Worm (Caenorhabditis elegans) whole organism, young adult: ENCODE data around the gene C35B1.8.
A peak's percentile ranks its signal among the peaks of the same experiment; 100 is the strongest.

Source experiments
- B0019.2 ChIP-seq: fragments of 200-800 bp; sonication (Bioruptor generic); conservative IDR thresholded peaks from 2 replicates; pipeline ENCODE4 v1.3.6; 2022; ENCODE audit warnings: missing genetic modification reagents, missing genetic modification characterization, missing compliant biosample characterization
- D2030.7 ChIP-seq: fragments of 200-800 bp; sonication (Bioruptor generic); IDR thresholded peaks from 2 replicates; pipeline ENCODE4 v1.3.6; 2022; ENCODE audit warnings: missing genetic modification reagents, missing genetic modification characterization, missing compliant biosample characterization
- F33H1.4 ChIP-seq: fragments of 200-800 bp; sonication (Bioruptor generic); IDR thresholded peaks from 2 replicates; pipeline ENCODE4 v1.3.6; 2022; ENCODE audit warnings: missing genetic modification reagents, missing genetic modification characterization, missing compliant biosample characterization
- K11D2.4 ChIP-seq: fragments of 200-800 bp; sonication (Bioruptor generic); IDR thresholded peaks from 2 replicates; pipeline ENCODE4 v1.3.6; 2022; ENCODE audit warnings: missing genetic modification reagents, missing genetic modification characterization, missing compliant biosample characterization
- Y53G8AR.9 ChIP-seq: fragments of 200-800 bp; sonication (Bioruptor generic); conservative IDR thresholded peaks from 2 replicates; pipeline ENCODE4 v1.3.6; 2022; ENCODE audit warnings: missing genetic modification reagents, missing genetic modification characterization, missing compliant biosample characterization
- Y56A3A.18 ChIP-seq: fragments of 200-800 bp; sonication (Bioruptor generic); IDR thresholded peaks from 2 replicates; pipeline ENCODE4 v1.3.6; 2022; ENCODE audit warnings: missing genetic modification reagents, missing genetic modification characterization, missing compliant biosample characterization
- Y67H2A.10 ChIP-seq: fragments of 200-800 bp; sonication (Bioruptor generic); conservative IDR thresholded peaks from 2 replicates; pipeline ENCODE4 v1.3.6; 2022; ENCODE audit warnings: missing genetic modification reagents, missing genetic modification characterization, missing compliant biosample characterization
- Y95B8A.8 ChIP-seq: fragments of 200-800 bp; sonication (Bioruptor generic); IDR thresholded peaks from 2 replicates; pipeline ENCODE4 v1.3.6; 2022; ENCODE audit warnings: missing genetic modification reagents, missing genetic modification characterization, missing compliant biosample characterization
- akir-1 ChIP-seq: fragments of 200-800 bp; sonication (Bioruptor generic); optimal IDR thresholded peaks from 2 replicates; lab custom pipeline; 2018; ENCODE audit warnings: mild to moderate bottlenecking, missing genetic modification characterization, moderate library complexity, missing compliant biosample characterization
- aptf-3 ChIP-seq: fragments of 200-800 bp; sonication (Bioruptor generic); IDR thresholded peaks from 2 replicates; pipeline ENCODE4 v1.3.6; 2022; ENCODE audit warnings: missing genetic modification characterization, missing compliant biosample characterization
- atf-7 ChIP-seq: sonication (generic microtip); optimal IDR thresholded peaks from 2 replicates; lab custom pipeline; 2017; ENCODE audit warnings: mild to moderate bottlenecking, missing genetic modification characterization, missing compliant biosample characterization
- athp-1 ChIP-seq: sonication (generic microtip); optimal IDR thresholded peaks from 2 replicates; lab custom pipeline; 2017; ENCODE audit warnings: mild to moderate bottlenecking, missing genetic modification characterization, missing compliant biosample characterization
- attf-3 ChIP-seq: fragments of 200-800 bp; sonication (Bioruptor generic); conservative IDR thresholded peaks from 2 replicates; pipeline ENCODE4 v1.3.6; 2022; ENCODE audit warnings: missing genetic modification reagents, missing genetic modification characterization, missing compliant biosample characterization
- attf-5 ChIP-seq: fragments of 200-800 bp; sonication (Bioruptor generic); optimal IDR thresholded peaks from 2 replicates; lab custom pipeline; 2018; ENCODE audit warnings: mild to moderate bottlenecking, missing genetic modification characterization, missing compliant biosample characterization
- bed-1 ChIP-seq: fragments of 200-800 bp; sonication (Bioruptor generic); IDR thresholded peaks from 2 replicates; pipeline ENCODE4 v1.3.6; 2022; ENCODE audit warnings: missing genetic modification reagents, missing genetic modification characterization, missing compliant biosample characterization
- cebp-1 ChIP-seq, 2 experiments: fragments of 200-800 bp in 1 of 2; sonication (Bioruptor generic) in 1 of 2; sonication (generic microtip) in 1 of 2; IDR thresholded peaks in 1 of 2; optimal IDR thresholded peaks in 1 of 2; 2 replicates each; pipeline versions ENCODE4 v1.3.6 to Lab custom; 2017 to 2022; ENCODE audit warnings: missing compliant biosample characterization in 2 of 2, missing genetic modification characterization in 2 of 2, mild to moderate bottlenecking in 1 of 2, missing genetic modification reagents in 1 of 2, moderate library complexity in 1 of 2
- cebp-2 ChIP-seq: fragments of 200-800 bp; sonication (Bioruptor generic); IDR thresholded peaks from 2 replicates; pipeline ENCODE4 v1.3.6; 2022; ENCODE audit warnings: missing genetic modification characterization, missing compliant biosample characterization
- ceh-27 ChIP-seq: fragments of 200-800 bp; sonication (Bioruptor generic); optimal IDR thresholded peaks from 2 replicates; lab custom pipeline; 2018; ENCODE audit warnings: mild to moderate bottlenecking, missing genetic modification characterization, moderate library complexity, missing compliant biosample characterization
- ceh-79 ChIP-seq: sonication (generic microtip); optimal IDR thresholded peaks from 2 replicates; lab custom pipeline; 2017; ENCODE audit warnings: mild to moderate bottlenecking, missing genetic modification characterization, missing compliant biosample characterization
- dpff-1 ChIP-seq: sonication (generic microtip); optimal IDR thresholded peaks from 2 replicates; lab custom pipeline; 2017; ENCODE audit warnings: mild to moderate bottlenecking, missing genetic modification characterization, missing compliant biosample characterization
- ets-4 ChIP-seq: fragments of 200-800 bp; sonication (Bioruptor generic); optimal IDR thresholded peaks from 2 replicates; lab custom pipeline; 2018; ENCODE audit warnings: mild to moderate bottlenecking, missing genetic modification characterization, missing compliant biosample characterization
- hrde-1 ChIP-seq: sonication (generic microtip); optimal IDR thresholded peaks from 2 replicates; lab custom pipeline; 2016; ENCODE audit warnings: missing genetic modification characterization, mild to moderate bottlenecking, missing compliant biosample characterization, moderate library complexity, missing genotype, missing genetic modification reagents, borderline replicate concordance
- let-607 ChIP-seq, 2 experiments: fragments of 200-800 bp in 1 of 2; sonication (Bioruptor generic) in 1 of 2; sonication (generic microtip) in 1 of 2; optimal IDR thresholded peaks; 2 replicates each; lab custom pipeline; 2016 to 2018; ENCODE audit warnings: mild to moderate bottlenecking in 2 of 2, missing compliant biosample characterization in 2 of 2, missing genetic modification characterization in 2 of 2, moderate library complexity in 2 of 2, missing genotype in 1 of 2
- lin-54 ChIP-seq: fragments of 200-800 bp; sonication (Bioruptor generic); optimal IDR thresholded peaks from 2 replicates; lab custom pipeline; 2018; ENCODE audit warnings: mild to moderate bottlenecking, missing genetic modification characterization, missing compliant biosample characterization
- madf-3 ChIP-seq: fragments of 200-800 bp; sonication (Bioruptor generic); IDR thresholded peaks from 2 replicates; pipeline ENCODE4 v1.3.6; 2022; ENCODE audit warnings: missing genetic modification reagents, missing genetic modification characterization, missing compliant biosample characterization
- nfyb-1 ChIP-seq: fragments of 200-800 bp; sonication (Bioruptor generic); IDR thresholded peaks from 2 replicates; pipeline ENCODE4 v1.3.6; 2022; ENCODE audit warnings: missing genetic modification reagents, missing genetic modification characterization, missing compliant biosample characterization
- sdz-38 ChIP-seq: sonication (generic microtip); optimal IDR thresholded peaks from 2 replicates; lab custom pipeline; 2016; ENCODE audit warnings: missing genotype, missing genetic modification characterization, missing compliant biosample characterization
- snpc-1.1 ChIP-seq: sonication (generic microtip); optimal IDR thresholded peaks from 2 replicates; lab custom pipeline; 2017; ENCODE audit warnings: missing genetic modification characterization, mild to moderate bottlenecking, missing compliant biosample characterization, antibody characterized with exemption, moderate library complexity, missing genotype, missing genetic modification reagents; ENCODE audit not compliant: insufficient read depth
- snpc-3.4 ChIP-seq: sonication (generic microtip); optimal IDR thresholded peaks from 2 replicates; lab custom pipeline; 2017; ENCODE audit warnings: missing genetic modification characterization, mild to moderate bottlenecking, missing compliant biosample characterization, antibody characterized with exemption, moderate library complexity, missing genotype, missing genetic modification reagents
- snpc-4 ChIP-seq, 5 experiments: fragments of 150-350 bp in 1 of 5; sonication (generic microtip) in 4 of 5; optimal IDR thresholded peaks; 2 replicates each; lab custom pipeline; 2014 to 2018; ENCODE audit warnings: missing genetic modification characterization in 5 of 5, missing biosample characterization in 3 of 5, antibody characterized with exemption in 2 of 5, mild to moderate bottlenecking in 2 of 5, missing compliant biosample characterization in 2 of 5, missing genotype in 2 of 5, moderate library complexity in 2 of 5, missing genetic modification reagents in 1 of 5
- tbp1 ChIP-seq: fragments of 200-800 bp; sonication (Bioruptor generic); optimal IDR thresholded peaks from 2 replicates; lab custom pipeline; 2018; ENCODE audit warnings: mild to moderate bottlenecking, missing genetic modification characterization, missing compliant biosample characterization
- tbx-9 ChIP-seq: sonication (generic microtip); optimal IDR thresholded peaks from 2 replicates; lab custom pipeline; 2016; ENCODE audit warnings: borderline replicate concordance, missing genetic modification characterization, inconsistent platforms, missing compliant biosample characterization
- tlf-1 ChIP-seq: fragments of 200-800 bp; sonication (Bioruptor generic); optimal IDR thresholded peaks from 2 replicates; lab custom pipeline; 2018; ENCODE audit warnings: mild to moderate bottlenecking, missing genetic modification characterization, missing compliant biosample characterization
- unc-62 ChIP-seq: fragments of 150-350 bp; optimal IDR thresholded peaks from 2 replicates; lab custom pipeline; 2014; ENCODE audit warnings: missing biosample characterization, missing genetic modification reagents, missing genetic modification characterization
- xnd-1 ChIP-seq: sonication (generic microtip); optimal IDR thresholded peaks from 2 replicates; lab custom pipeline; 2016; ENCODE audit warnings: missing genotype, missing genetic modification reagents, missing genetic modification characterization, missing compliant biosample characterization
- zfh-2 ChIP-seq: fragments of 200-800 bp; sonication (Bioruptor generic); conservative IDR thresholded peaks from 2 replicates; pipeline ENCODE4 v1.3.6; 2022; ENCODE audit warnings: missing genetic modification reagents, missing genetic modification characterization, missing compliant biosample characterization
- ztf-3 ChIP-seq: fragments of 200-800 bp; sonication (Bioruptor generic); optimal IDR thresholded peaks from 2 replicates; lab custom pipeline; 2018; ENCODE audit warnings: mild to moderate bottlenecking, missing genetic modification characterization, missing compliant biosample characterization
- ztf-6 ChIP-seq: fragments of 200-800 bp; sonication (Bioruptor generic); IDR thresholded peaks from 2 replicates; pipeline ENCODE4 v1.3.6; 2022; ENCODE audit warnings: missing genetic modification reagents, missing genetic modification characterization, missing compliant biosample characterization

Gene C35B1.8

ce11 chrIV:4108767-4109166, 30.0 kb upstream of the C35B1.8 start, which contains the start of gene C35B1.7:
Gene C35B1.7 (plus strand): TSS chrIV:4109067.
- TF ChIP-seq ets-4 (GFP tag; lab: Kevin White, UChicago) (no peak), attf-5 (GFP tag; lab: Kevin White, UChicago) (no peak), tlf-1 (GFP tag; lab: Kevin White, UChicago) (no peak), tbx-9 (no peak), lin-54 (GFP tag; lab: Kevin White, UChicago) (no peak), Y56A3A.18 (no peak), Y67H2A.10 (GFP tag; lab: Robert Waterston, UW) (no peak), akir-1 (GFP tag; lab: Kevin White, UChicago) (no peak), cebp-2 (GFP tag; lab: Robert Waterston, UW) (no peak), unc-62 (GFP tag; lab: Kevin White, UChicago) (no peak)

- TF ChIP-seq ceh-27 (GFP tag; lab: Kevin White, UChicago) (no peak), ceh-79 (tag; lab: Kevin White, UChicago) (no peak), snpc-4 (GFP tag; optimal IDR thresholded peaks at IDR 0.05; lab: Kevin White, UChicago) (no peak), snpc-4 (tag; optimal IDR thresholded peaks at IDR 0.05; lab: Kevin White, UChicago) (no peak)
Observed at ce11 chrIV:4102720-4103119, 23.9 kb upstream of the C35B1.8 start, which contains the start of gene ubc-1. Gene ubc-1 (plus strand): TSS chrIV:4103020.

ce11 chrIV:4099773-4100172, 21.0 kb upstream of the C35B1.8 start:
- TF ChIP-seq Y53G8AR.9 (GFP tag; lab: Robert Waterston, UW) (no peak), tbx-9 (no peak), K11D2.4 (no peak), F33H1.4 (GFP tag; lab: Robert Waterston, UW) (no peak), aptf-3 (GFP tag; lab: Robert Waterston, UW) (no peak), sdz-38 (tag; lab: Kevin White, UChicago) (no peak), attf-3 (GFP tag; lab: Robert Waterston, UW) (no peak), let-607 (tag; optimal IDR thresholded peaks at IDR 0.05; lab: Kevin White, UChicago) (no peak), hrde-1 (tag; lab: Kevin White, UChicago) (no peak), B0019.2 (GFP tag; lab: Robert Waterston, UW) (no peak), dpff-1 (tag; lab: Kevin White, UChicago) (no peak)

- TF ChIP-seq cebp-1 (GFP tag; IDR thresholded peaks at IDR 0.05; lab: Robert Waterston, UW) (no peak), cebp-1 (tag; optimal IDR thresholded peaks at IDR 0.05; lab: Kevin White, UChicago) (peak; percentile 67), Y95B8A.8 (GFP tag; lab: Robert Waterston, UW) (no peak), tlf-1 (GFP tag; lab: Kevin White, UChicago) (no peak)
- TF ChIP-seq, all 124 proteins: peak for 1
Observed at ce11 chrIV:4096940-4097339, 18.1 kb upstream of the C35B1.8 start.

- TF ChIP-seq snpc-3.4 (tag; lab: Kevin White, UChicago) (no peak), K11D2.4 (0 out of 2 replicates have a peak, but pooled peaks have one; percentile 36), atf-7 (peak; percentile 62)
- TF ChIP-seq, all 124 proteins: peak for 2
Observed at ce11 chrIV:4094364-4094763, 15.6 kb upstream of the C35B1.8 start.

- TF ChIP-seq Y56A3A.18, result no peak
- no peak for TF ChIP-seq athp-1 (tag; lab: Kevin White, UChicago)
- TF ChIP-seq nfyb-1, result peak; percentile 76
- TF ChIP-seq ztf-3, result no peak
- TF ChIP-seq snpc-4 (GFP tag; optimal IDR thresholded peaks at IDR 0.05; lab: Kevin White, UChicago), result no peak
- TF ChIP-seq snpc-4 (tag; optimal IDR thresholded peaks at IDR 0.05; lab: Kevin White, UChicago), result peak in 2 of 4 experiments; percentile 24 to 31
- TF ChIP-seq tbp1 (GFP tag; lab: Kevin White, UChicago), result peak; percentile 10
- TF ChIP-seq madf-3, result no peak
- TF ChIP-seq xnd-1 (tag; lab: Kevin White, UChicago), result no peak
- TF ChIP-seq D2030.7 (GFP tag; lab: Robert Waterston, UW), result no peak
- TF ChIP-seq bed-1 (GFP tag; lab: Robert Waterston, UW), result no peak
- TF ChIP-seq ztf-6 (GFP tag; lab: Robert Waterston, UW), result no peak
- peak; percentile 73 for TF ChIP-seq atf-7
- peak; percentile 95 for TF ChIP-seq zfh-2 (GFP tag; lab: Robert Waterston, UW)
- TF ChIP-seq snpc-1.1 (tag; lab: Kevin White, UChicago), result no peak
Observed at ce11 chrIV:4093087-4093486, 14.3 kb upstream of the C35B1.8 start.
